Fruit fly (Drosophila melanogaster): ENCODE results near the gene Tgs1.

Gene Tgs1

DNA sequence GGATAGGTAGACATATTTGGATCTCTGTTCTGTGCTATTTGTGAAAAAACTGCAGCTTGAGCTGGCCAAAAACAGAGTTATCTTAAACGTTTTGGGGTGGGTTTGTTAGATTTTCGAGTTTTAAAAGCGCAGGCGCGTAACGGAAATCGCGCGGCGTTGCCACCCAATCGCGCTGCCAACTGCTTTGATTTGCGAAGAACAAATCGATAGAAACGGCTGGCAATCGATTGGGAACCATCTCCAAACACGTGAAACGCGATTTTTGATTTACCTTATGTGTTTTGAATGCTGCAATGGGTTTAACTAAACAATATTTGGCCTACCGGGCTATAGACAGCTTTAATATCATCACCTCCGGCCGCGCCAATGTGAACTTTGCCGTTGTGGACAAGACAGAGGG lies 28.1 kb downstream of the Tgs1 start, which contains the start of the genes CG14312 and CG8064 (continued):
- peak; percentile 55 for TF ChIP-seq Med (GFP tag)
- peak; percentile 66 for TF ChIP-seq HLH4C (GFP tag; IDR thresholded peaks at IDR 0.05; ENCODE audit: partially characterized antibody)
- TF ChIP-seq sna (GFP tag; IDR thresholded peaks at IDR 0.05; ENCODE audit: partially characterized antibody) = peak; percentile 52; the same call in 1 of the 2 replicates
- peak; percentile 99 for TF ChIP-seq trem (tag; optimal IDR thresholded peaks at IDR 0.05)
- TF ChIP-seq CG15514 (GFP tag; optimal IDR thresholded peaks at IDR 0.05) = peak; percentile 93
- TF ChIP-seq Dref (GFP tag; IDR thresholded peaks at IDR 0.05) = peak; percentile 94
- peak; percentile 4 for TF ChIP-seq B-H2 (GFP tag; optimal IDR thresholded peaks at IDR 0.05)
- peak; percentile 78 for TF ChIP-seq MBD-R2 (GFP tag; IDR thresholded peaks at IDR 0.05)
- TF ChIP-seq bsh (GFP tag; optimal IDR thresholded peaks at IDR 0.05) = no peak
- TF ChIP-seq Sin3A (optimal IDR thresholded peaks at IDR 0.05) = peak; percentile 57
- peak; percentile 94 for TF ChIP-seq Sry-δ (GFP tag; optimal IDR thresholded peaks at IDR 0.05)
- TF ChIP-seq nmo (GFP tag; optimal IDR thresholded peaks at IDR 0.05) = peak; percentile 30
- peak; percentile 77 for TF ChIP-seq BEAF-32 (GFP tag; optimal IDR thresholded peaks at IDR 0.05)
- TF ChIP-seq Rx (GFP tag; IDR thresholded peaks at IDR 0.05) = no peak
- peak; percentile 81 for TF ChIP-seq Dp (GFP tag; optimal IDR thresholded peaks at IDR 0.05)
- no peak for TF ChIP-seq CG12219 (GFP tag; optimal IDR thresholded peaks at IDR 0.05)
- no peak for TF ChIP-seq Bdp1 (GFP tag; optimal IDR thresholded peaks at IDR 0.05)
- TF ChIP-seq CG34224 (GFP tag; IDR thresholded peaks at IDR 0.05; ENCODE audit: partially characterized antibody) = peak; percentile 46; the same call in 1 of the 3 replicates
- peak; percentile 66 for TF ChIP-seq unc-4 (GFP tag; IDR thresholded peaks at IDR 0.05; ENCODE audit: partially characterized antibody)
- TF ChIP-seq CG6765 (GFP tag; optimal IDR thresholded peaks at IDR 0.05) = no peak
- TF ChIP-seq ewg (GFP tag; optimal IDR thresholded peaks at IDR 0.05) = peak; percentile 100
- TF ChIP-seq chinmo (GFP tag; IDR thresholded peaks at IDR 0.05; ENCODE audit: partially characterized antibody) = 0 out of 4 replicates have a peak, but pooled peaks have one; percentile 21
- TF ChIP-seq E2f2 (GFP tag; IDR thresholded peaks at IDR 0.05) = peak; percentile 88
- TF ChIP-seq kah (GFP tag; optimal IDR thresholded peaks at IDR 0.05) = no peak
- peak; percentile 61; the same call in 1 of the 3 replicates for TF ChIP-seq CG34422 (GFP tag; IDR thresholded peaks at IDR 0.05)
- TF ChIP-seq Dll (GFP tag; IDR thresholded peaks at IDR 0.05; ENCODE audit: partially characterized antibody) = peak; percentile 75; the same call in 3 of the 4 replicates
- peak; percentile 33 for TF ChIP-seq CG33213 (GFP tag; optimal IDR thresholded peaks at IDR 0.05)
- TF ChIP-seq nerfin-2 (GFP tag; IDR thresholded peaks at IDR 0.05; ENCODE audit: partially characterized antibody) = peak; percentile 30; the same call in 1 of the 2 replicates
- peak; percentile 15 for TF ChIP-seq phol (tag; optimal IDR thresholded peaks at IDR 0.05)
- TF ChIP-seq hbn (GFP tag; IDR thresholded peaks at IDR 0.05; ENCODE audit: partially characterized antibody) = peak; percentile 65
- TF ChIP-seq CG6175 (GFP tag; IDR thresholded peaks at IDR 0.05) = no peak
- TF ChIP-seq hkb (optimal IDR thresholded peaks at IDR 0.05) = peak; percentile 39
- TF ChIP-seq hkb (GFP tag; IDR thresholded peaks at IDR 0.05) = no peak
- TF ChIP-seq gem (tag; optimal IDR thresholded peaks at IDR 0.05) = no peak
- no peak for TF ChIP-seq CG15479 (GFP tag; optimal IDR thresholded peaks at IDR 0.05)
- TF ChIP-seq CG2712 (tag; optimal IDR thresholded peaks at IDR 0.05) = no peak
- TF ChIP-seq MTF-1 (GFP tag; optimal IDR thresholded peaks at IDR 0.05; ENCODE audit: borderline replicate concordance) = no peak
- TF ChIP-seq Atf6 (GFP tag; IDR thresholded peaks at IDR 0.05) = no peak
- peak; percentile 67 for TF ChIP-seq knrl (GFP tag; IDR thresholded peaks at IDR 0.05; ENCODE audit: partially characterized antibody)
- peak; percentile 78 for TF ChIP-seq CG6791 (GFP tag; IDR thresholded peaks at IDR 0.05; ENCODE audit: partially characterized antibody)
- peak; percentile 75 for TF ChIP-seq Opbp (GFP tag; IDR thresholded peaks at IDR 0.05; ENCODE audit: partially characterized antibody)
- TF ChIP-seq dm (GFP tag; optimal IDR thresholded peaks at IDR 0.05) = peak; percentile 95
- TF ChIP-seq zfh1 (GFP tag; IDR thresholded peaks at IDR 0.05) = 0 out of 3 replicates have a peak, but pooled peaks have one; percentile 15
- TF ChIP-seq sr (GFP tag; IDR thresholded peaks at IDR 0.05) = no peak
- TF ChIP-seq gfzf (GFP tag; optimal IDR thresholded peaks at IDR 0.05) = peak; percentile 25
- peak; percentile 93 for TF ChIP-seq YL-1 (GFP tag; optimal IDR thresholded peaks at IDR 0.05)
- TF ChIP-seq HmgZ (tag; optimal IDR thresholded peaks at IDR 0.05) = peak; percentile 69
- peak; percentile 21 for TF ChIP-seq CG17829 (tag; optimal IDR thresholded peaks at IDR 0.05)
- no peak for TF ChIP-seq HLH3B (GFP tag; IDR thresholded peaks at IDR 0.05)
